Worm (Caenorhabditis elegans): ENCODE data around the gene gyg-2.

- TF ChIP-seq snpc-1.2 (GFP tag; IDR thresholded peaks at IDR 0.05) (no peak), madf-5 (GFP tag; IDR thresholded peaks at IDR 0.05) (no peak), mdl-1 (tag; optimal IDR thresholded peaks at IDR 0.05) (no peak), saeg-2 (GFP tag; IDR thresholded peaks at IDR 0.05) (no peak), lsy-2 (tag; optimal IDR thresholded peaks at IDR 0.05) (no peak), unc-62 (GFP tag; optimal IDR thresholded peaks at IDR 0.05 in 1 of 2) (peak in 1 of 2 experiments; percentile 97), unc-62 (tag; optimal IDR thresholded peaks at IDR 0.05) (no peak), nhr-77 (tag; optimal IDR thresholded peaks at IDR 0.05) (no peak), skn-1 (tag; optimal IDR thresholded peaks at IDR 0.05) (no peak), nhr-11 (tag; optimal IDR thresholded peaks at IDR 0.05) (no peak), unc-130 (GFP tag; optimal IDR thresholded peaks at IDR 0.05) (no peak)
Observed at ce11 chrV:16752089-16753030, 6.3 kb upstream of the gyg-2 start.

Measured in whole organism, L4 larva.